Worm (Caenorhabditis elegans) whole organism, mixed stage, embryonic: ENCODE results near the gene tin-10.

Experiments used
- bed-3 ChIP-seq: fragments of 200-800 bp; sonication (Bioruptor generic); optimal IDR thresholded peaks from 3 replicates; lab custom pipeline; 2018; ENCODE audit warnings: mild to moderate bottlenecking, missing genetic modification characterization, moderate library complexity, missing compliant biosample characterization
- ceh-39 ChIP-seq: fragments of 150-350 bp; optimal IDR thresholded peaks from 2 replicates; lab custom pipeline; 2014; ENCODE audit warnings: missing biosample characterization, missing genetic modification characterization
- ceh-43 ChIP-seq: fragments of 200-800 bp; sonication (Bioruptor generic); optimal IDR thresholded peaks from 2 replicates; lab custom pipeline; 2018; ENCODE audit warnings: mild to moderate bottlenecking, missing genetic modification characterization, moderate library complexity, missing compliant biosample characterization
- ceh-83 ChIP-seq: fragments of 200-800 bp; sonication (Bioruptor generic); optimal IDR thresholded peaks from 2 replicates; lab custom pipeline; 2018; ENCODE audit warnings: mild to moderate bottlenecking, missing genetic modification characterization, missing compliant biosample characterization
- ces-1 ChIP-seq: fragments of 150-350 bp; optimal IDR thresholded peaks from 2 replicates; lab custom pipeline; 2014; ENCODE audit warnings: missing biosample characterization, missing genetic modification reagents, missing genetic modification characterization
- cnd-1 ChIP-seq: fragments of 200-800 bp; sonication (Bioruptor generic); optimal IDR thresholded peaks from 2 replicates; lab custom pipeline; 2018; ENCODE audit warnings: mild to moderate bottlenecking, missing genetic modification characterization, missing compliant biosample characterization
- drap-1 ChIP-seq: fragments of 200-800 bp; sonication (Bioruptor generic); optimal IDR thresholded peaks from 3 replicates; lab custom pipeline; 2018; ENCODE audit warnings: mild to moderate bottlenecking, missing genetic modification characterization, missing compliant biosample characterization
- elt-1 ChIP-seq: sonication (generic microtip); optimal IDR thresholded peaks from 2 replicates; lab custom pipeline; 2017; ENCODE audit warnings: missing genetic modification characterization, mild to moderate bottlenecking, missing compliant biosample characterization, antibody characterized with exemption, moderate library complexity, borderline replicate concordance; ENCODE audit not compliant: insufficient read depth
- elt-3 ChIP-seq: fragments of 150-350 bp; optimal IDR thresholded peaks from 2 replicates; lab custom pipeline; 2014; ENCODE audit warnings: missing biosample characterization, missing genetic modification characterization
- flh-1 ChIP-seq: fragments of 200-800 bp; sonication (Bioruptor generic); optimal IDR thresholded peaks from 2 replicates; lab custom pipeline; 2018; ENCODE audit warnings: mild to moderate bottlenecking, missing genetic modification characterization, moderate library complexity, missing compliant biosample characterization
- hlh-1 ChIP-seq: fragments of 150-350 bp; optimal IDR thresholded peaks from 2 replicates; lab custom pipeline; 2014; ENCODE audit warnings: missing biosample characterization, missing genetic modification reagents, missing genetic modification characterization
- lin-13 ChIP-seq: fragments of 150-350 bp; optimal IDR thresholded peaks from 2 replicates; lab custom pipeline; 2014; ENCODE audit warnings: missing biosample characterization, missing genetic modification characterization
- lin-32 ChIP-seq: fragments of 200-800 bp; sonication (Bioruptor generic); optimal IDR thresholded peaks from 2 replicates; lab custom pipeline; 2018; ENCODE audit warnings: mild to moderate bottlenecking, missing genetic modification characterization, missing compliant biosample characterization
- lsy-2 ChIP-seq: fragments of 150-350 bp; optimal IDR thresholded peaks from 2 replicates; lab custom pipeline; 2014; ENCODE audit warnings: missing biosample characterization, missing genetic modification characterization
- mab-5 ChIP-seq: fragments of 150-350 bp; optimal IDR thresholded peaks from 2 replicates; lab custom pipeline; 2014; ENCODE audit warnings: missing biosample characterization, missing genetic modification characterization
- mep-1 ChIP-seq: fragments of 150-350 bp; optimal IDR thresholded peaks from 2 replicates; lab custom pipeline; 2017; ENCODE audit warnings: missing biosample characterization, missing genetic modification reagents, missing genetic modification characterization, inconsistent platforms
- mls-2 ChIP-seq: sonication (generic microtip); optimal IDR thresholded peaks from 2 replicates; lab custom pipeline; 2016; ENCODE audit warnings: mild to moderate bottlenecking, missing genetic modification characterization, moderate library complexity, missing compliant biosample characterization
- nhr-12 ChIP-seq: fragments of 150-350 bp; optimal IDR thresholded peaks from 2 replicates; lab custom pipeline; 2014; ENCODE audit warnings: missing biosample characterization, missing genetic modification characterization
- nhr-2 ChIP-seq: fragments of 150-350 bp; optimal IDR thresholded peaks from 2 replicates; lab custom pipeline; 2014; ENCODE audit warnings: missing biosample characterization, missing genetic modification characterization
- nhr-237 ChIP-seq: fragments of 150-350 bp; optimal IDR thresholded peaks from 2 replicates; lab custom pipeline; 2014; ENCODE audit warnings: missing biosample characterization, missing genetic modification characterization
- nhr-28 ChIP-seq: fragments of 150-350 bp; optimal IDR thresholded peaks from 2 replicates; lab custom pipeline; 2014; ENCODE audit warnings: missing biosample characterization, missing genetic modification characterization
- nhr-76 ChIP-seq: sonication (generic microtip); optimal IDR thresholded peaks from 2 replicates; lab custom pipeline; 2017; ENCODE audit warnings: missing biosample characterization, missing genetic modification characterization
- pha-4 ChIP-seq: fragments of 150-350 bp; optimal IDR thresholded peaks from 2 replicates; lab custom pipeline; 2018; ENCODE audit warnings: missing biosample characterization, missing genetic modification reagents, missing genetic modification characterization
- sem-2 ChIP-seq: fragments of 200-800 bp; sonication (Bioruptor generic); optimal IDR thresholded peaks from 2 replicates; lab custom pipeline; 2018; ENCODE audit warnings: mild to moderate bottlenecking, missing genetic modification characterization, missing compliant biosample characterization
- snpc-4 ChIP-seq: fragments of 150-350 bp; optimal IDR thresholded peaks from 2 replicates; lab custom pipeline; 2014; ENCODE audit warnings: missing biosample characterization, missing genetic modification characterization
- sptf-1 ChIP-seq: sonication (generic microtip); optimal IDR thresholded peaks from 2 replicates; lab custom pipeline; 2017; ENCODE audit warnings: mild to moderate bottlenecking, missing genetic modification characterization, moderate library complexity, missing compliant biosample characterization
- tbx-8 ChIP-seq: fragments of 200-800 bp; sonication (Bioruptor generic); optimal IDR thresholded peaks from 2 replicates; lab custom pipeline; 2018; ENCODE audit warnings: mild to moderate bottlenecking, missing genetic modification characterization, moderate library complexity, missing compliant biosample characterization
- unc-39 ChIP-seq: fragments of 150-350 bp; optimal IDR thresholded peaks from 2 replicates; lab custom pipeline; 2014; ENCODE audit warnings: missing biosample characterization, missing genetic modification characterization
- unc-62 ChIP-seq: fragments of 150-350 bp; optimal IDR thresholded peaks from 2 replicates; lab custom pipeline; 2014; ENCODE audit warnings: missing biosample characterization, missing genetic modification reagents, missing genetic modification characterization
- ztf-11 ChIP-seq: fragments of 150-350 bp; optimal IDR thresholded peaks from 2 replicates; lab custom pipeline; 2014; ENCODE audit warnings: missing biosample characterization, missing genetic modification characterization

The tin-10 gene

DNA sequence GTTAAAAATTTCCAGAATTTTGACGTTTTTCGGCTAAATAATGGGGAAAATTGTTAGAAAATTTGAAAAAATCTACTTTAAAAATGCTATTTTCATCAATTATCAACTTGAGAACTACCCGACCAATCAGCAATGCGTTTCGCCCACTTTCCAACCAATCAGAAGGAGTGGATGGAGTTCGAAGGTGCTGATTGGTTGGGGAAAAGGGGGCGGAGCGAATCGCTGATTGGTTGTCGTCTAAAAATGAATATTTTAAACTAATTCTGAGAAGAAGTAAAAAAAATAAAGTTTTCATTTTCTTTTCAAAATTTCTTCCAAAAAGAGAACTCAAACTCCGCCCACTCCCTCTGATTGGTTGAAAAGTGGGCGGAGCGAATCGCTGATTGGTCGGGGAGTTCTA lies 12.4 kb downstream of the tin-10 start:
- TF ChIP-seq ztf-11 (no peak), mab-5 (tag; lab: Kevin White, UChicago) (no peak), unc-39 (tag; lab: Kevin White, UChicago) (no peak), hlh-1 (tag; lab: Kevin White, UChicago) (no peak), elt-1 (tag; lab: Kevin White, UChicago) (no peak), lin-32 (GFP tag; lab: Kevin White, UChicago) (no peak), sptf-1 (tag; lab: Kevin White, UChicago) (no peak), nhr-12 (tag; lab: Kevin White, UChicago) (no peak)

DNA sequence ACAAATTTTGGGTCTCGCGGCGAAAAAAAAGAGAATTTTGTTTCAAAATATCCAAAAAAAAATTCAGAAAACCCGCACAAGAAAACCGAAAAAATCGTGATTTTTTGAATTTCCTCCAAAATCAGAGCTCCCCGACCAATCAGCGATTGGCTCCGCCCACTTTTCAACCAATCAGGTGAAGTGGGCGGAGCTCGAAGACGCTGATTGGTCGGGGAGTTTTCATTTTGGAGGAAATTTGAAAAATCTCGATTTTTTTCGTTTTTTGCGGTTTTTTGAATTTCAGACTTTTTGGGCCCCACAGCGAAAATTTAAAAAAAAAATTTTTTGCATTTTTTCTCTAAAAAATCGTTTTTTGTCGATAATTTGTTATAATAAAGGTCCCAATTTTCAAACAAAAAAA lies 13.1 kb downstream of the tin-10 start:
- TF ChIP-seq pha-4 (tag; lab: Kevin White, UChicago) (no peak), nhr-12 (tag; lab: Kevin White, UChicago) (no peak), unc-39 (tag; lab: Kevin White, UChicago) (no peak), unc-62 (GFP tag; lab: Kevin White, UChicago) (no peak), sptf-1 (tag; lab: Kevin White, UChicago) (no peak), mab-5 (tag; lab: Kevin White, UChicago) (no peak), elt-1 (tag; lab: Kevin White, UChicago) (no peak), ceh-43 (no peak), ceh-83 (GFP tag; lab: Kevin White, UChicago) (no peak), ztf-11 (no peak), bed-3 (GFP tag; lab: Kevin White, UChicago) (no peak), cnd-1 (tag; lab: Kevin White, UChicago) (no peak), mep-1 (tag; lab: Kevin White, UChicago) (no peak), lin-32 (GFP tag; lab: Kevin White, UChicago) (no peak), nhr-2 (tag; lab: Kevin White, UChicago) (no peak), lsy-2 (tag; lab: Kevin White, UChicago) (no peak)

DNA sequence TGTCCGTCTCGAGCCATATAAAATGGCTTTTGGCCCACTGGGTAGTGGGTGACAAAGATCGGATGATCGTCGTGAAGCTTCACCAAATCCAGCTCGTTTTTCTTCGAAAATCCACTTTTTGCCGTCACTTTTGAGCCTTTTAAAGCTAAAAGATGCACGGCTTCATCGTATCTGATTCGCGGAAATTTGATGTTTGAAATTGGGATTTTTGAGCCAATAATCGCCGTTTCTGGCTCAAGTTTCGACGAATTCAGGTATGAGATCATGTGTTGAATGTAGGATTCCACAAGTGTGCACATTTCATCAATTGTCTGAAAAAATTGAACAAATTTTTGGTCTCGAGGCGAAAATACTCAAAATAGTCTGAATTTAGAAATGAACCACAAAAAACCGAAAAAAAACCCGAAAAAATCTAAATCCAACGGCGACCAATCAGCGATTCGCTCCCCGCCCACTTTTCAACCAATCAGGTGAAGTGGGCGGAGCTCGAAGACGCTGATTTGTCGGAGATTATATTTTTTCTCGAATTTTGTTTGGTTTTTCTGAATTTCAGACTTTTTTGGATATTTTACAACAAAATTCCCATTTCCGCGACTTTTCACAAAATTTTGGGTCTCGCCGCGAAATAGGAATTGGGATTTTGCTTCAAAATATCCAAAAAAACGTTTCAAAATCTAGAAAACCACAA lies 13.8 kb downstream of the tin-10 start:
- TF ChIP-seq nhr-28 (tag; lab: Kevin White, UChicago) = no peak
- no peak for TF ChIP-seq ces-1 (GFP tag; lab: Kevin White, UChicago)
- no peak for TF ChIP-seq elt-1 (tag; lab: Kevin White, UChicago)
- no peak for TF ChIP-seq sem-2 (GFP tag; lab: Kevin White, UChicago)
- no peak for TF ChIP-seq ceh-39 (tag; lab: Kevin White, UChicago)
- TF ChIP-seq lin-32 (GFP tag; lab: Kevin White, UChicago) = no peak
- TF ChIP-seq snpc-4 (tag; lab: Kevin White, UChicago) = no peak
- no peak for TF ChIP-seq drap-1 (GFP tag; lab: Kevin White, UChicago)
- no peak for TF ChIP-seq pha-4 (tag; lab: Kevin White, UChicago)
- TF ChIP-seq mls-2 (tag; lab: Kevin White, UChicago) = no peak
- no peak for TF ChIP-seq lin-13 (tag; lab: Kevin White, UChicago)
- TF ChIP-seq tbx-8 (GFP tag; lab: Kevin White, UChicago) = no peak
- TF ChIP-seq flh-1 = no peak
- TF ChIP-seq elt-3 = no peak

DNA sequence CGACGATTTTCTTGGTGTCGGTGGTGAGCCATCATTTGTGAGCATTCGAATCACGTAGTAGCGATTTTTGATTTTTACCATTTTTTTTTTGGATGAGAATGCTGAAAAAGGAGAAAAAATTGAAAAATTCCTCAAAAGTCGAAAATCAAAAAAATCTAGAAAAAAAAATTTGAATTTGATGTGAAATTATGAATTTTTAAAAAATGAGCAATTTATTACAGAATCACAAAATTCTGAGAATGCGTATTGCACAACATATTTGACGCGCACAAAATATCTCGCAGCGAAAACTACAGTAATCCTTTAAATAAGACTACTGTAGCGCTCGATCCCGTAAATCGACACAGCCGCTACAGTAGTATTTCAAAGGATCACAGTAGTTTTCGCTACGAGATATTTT lies 15.4 kb downstream of the tin-10 start, which contains the start of gene popl-5:
popl-5 (minus strand) TSS at position 101 of the 400 bp plus-strand sequence.
- TF ChIP-seq mab-5 (tag; lab: Kevin White, UChicago) (no peak), lin-32 (GFP tag; lab: Kevin White, UChicago) (no peak), flh-1 (no peak), nhr-76 (tag; lab: Kevin White, UChicago) (no peak), sem-2 (GFP tag; lab: Kevin White, UChicago) (no peak), ces-1 (GFP tag; lab: Kevin White, UChicago) (no peak)

DNA sequence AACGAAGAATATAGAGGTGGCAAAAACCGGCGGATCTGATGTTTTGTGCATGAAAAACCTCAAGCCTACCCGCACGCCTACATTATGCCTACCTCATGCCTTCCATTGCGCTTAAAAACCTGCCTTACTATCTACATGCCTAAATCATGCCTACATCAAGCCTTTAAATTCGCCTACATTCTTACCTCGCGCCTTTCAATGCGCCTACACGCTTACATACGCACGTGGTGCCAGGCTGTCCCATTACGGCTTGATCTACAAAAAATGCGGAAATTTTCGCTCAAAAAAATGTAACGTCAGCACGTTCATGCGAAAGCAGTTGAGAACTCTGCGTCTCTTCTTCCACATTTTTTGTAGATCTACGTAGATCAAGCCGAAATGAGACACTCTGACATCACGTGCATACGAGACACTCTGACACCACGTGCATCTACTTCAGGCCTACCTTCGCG lies 18.5 kb downstream of the tin-10 start, which contains the start of gene fbxa-220:
fbxa-220 (minus strand) TSS at position 51 of the 452 bp plus-strand sequence.
- TF ChIP-seq cnd-1 (tag; lab: Kevin White, UChicago) = no peak
- no peak for TF ChIP-seq nhr-237 (tag; lab: Kevin White, UChicago)
- TF ChIP-seq nhr-28 (tag; lab: Kevin White, UChicago) = no peak
- TF ChIP-seq elt-3 = no peak
- TF ChIP-seq unc-39 (tag; lab: Kevin White, UChicago) = no peak
- no peak for TF ChIP-seq nhr-12 (tag; lab: Kevin White, UChicago)
